Worm (Caenorhabditis elegans): ENCODE results near the gene srw-145.

Gene srw-145

ce11 chrV:13898356-13898755, 38.6 kb upstream of the srw-145 start, which contains the start of gene cyp-35C1:
TSS of gene cyp-35C1 (minus strand) at chrV:13898487.
- TF ChIP-seq attf-6 (GFP tag; IDR thresholded peaks at IDR 0.05), result no peak
- no peak for TF ChIP-seq hrde-1 (tag; optimal IDR thresholded peaks at IDR 0.05; ENCODE audit: borderline replicate concordance)
- TF ChIP-seq atf-7 (tag; optimal IDR thresholded peaks at IDR 0.05), result no peak
- TF ChIP-seq nhr-80 (tag; optimal IDR thresholded peaks at IDR 0.05), result peak; percentile 24

ce11 chrV:13899213-13899612, 37.7 kb upstream of the srw-145 start, which contains the start of gene oac-3:
TSS of gene oac-3 (plus strand) at chrV:13899513.
- TF ChIP-seq fkh-3 (tag; optimal IDR thresholded peaks at IDR 0.05), result no peak
- TF ChIP-seq mes-4 (tag; optimal IDR thresholded peaks at IDR 0.05), result no peak
- TF ChIP-seq cebp-2 (GFP tag; IDR thresholded peaks at IDR 0.05), result no peak
- TF ChIP-seq K11D2.4 (GFP tag; IDR thresholded peaks at IDR 0.05), result no peak
- no peak for TF ChIP-seq ztf-18 (tag; optimal IDR thresholded peaks at IDR 0.05)
- no peak for TF ChIP-seq nhr-90 (tag; optimal IDR thresholded peaks at IDR 0.05)
- no peak for TF ChIP-seq egl-44 (GFP tag; IDR thresholded peaks at IDR 0.05)
- no peak for TF ChIP-seq repo-1 (tag; optimal IDR thresholded peaks at IDR 0.05)
- no peak for TF ChIP-seq hlh-26 (GFP tag; conservative IDR thresholded peaks at IDR 0.05)
- no peak for TF ChIP-seq ztf-6 (GFP tag; IDR thresholded peaks at IDR 0.05)
- no peak for TF ChIP-seq unc-130 (GFP tag; optimal IDR thresholded peaks at IDR 0.05)
- TF ChIP-seq nfya-2 (GFP tag; IDR thresholded peaks at IDR 0.05), result no peak
- TF ChIP-seq F22D6.2 (tag; optimal IDR thresholded peaks at IDR 0.05), result no peak
- no peak for TF ChIP-seq ceh-79 (tag; optimal IDR thresholded peaks at IDR 0.05)
- no peak for TF ChIP-seq F37B4.10 (GFP tag; IDR thresholded peaks at IDR 0.05)
- TF ChIP-seq hlh-12 (tag; optimal IDR thresholded peaks at IDR 0.05), result no peak
- TF ChIP-seq F57C9.4 (tag; optimal IDR thresholded peaks at IDR 0.05), result no peak
- no peak for TF ChIP-seq ccch-3 (GFP tag; optimal IDR thresholded peaks at IDR 0.05)

ce11 chrV:13902495-13902894, 34.5 kb upstream of the srw-145 start, which contains the start of gene C06B3.1:
TSS of gene C06B3.1 (plus strand) at chrV:13902795.
- TF ChIP-seq nhr-80 (tag; optimal IDR thresholded peaks at IDR 0.05) (no peak), madf-10 (tag; optimal IDR thresholded peaks at IDR 0.05) (no peak), sdz-38 (tag; optimal IDR thresholded peaks at IDR 0.05) (no peak)

- no peak for TF ChIP-seq sptf-2 (GFP tag; optimal IDR thresholded peaks at IDR 0.05)
- no peak for TF ChIP-seq hsf-1 (GFP tag; IDR thresholded peaks at IDR 0.05)
- TF ChIP-seq ztf-6 (GFP tag; IDR thresholded peaks at IDR 0.05), result no peak
- TF ChIP-seq rec-8 (tag; optimal IDR thresholded peaks at IDR 0.05), result no peak
- no peak for TF ChIP-seq ztf-3 (GFP tag; optimal IDR thresholded peaks at IDR 0.05)
- TF ChIP-seq D2030.7 (GFP tag; IDR thresholded peaks at IDR 0.05), result no peak
- no peak for TF ChIP-seq Y95B8A.8 (GFP tag; IDR thresholded peaks at IDR 0.05)
- TF ChIP-seq ztf-22 (GFP tag; optimal IDR thresholded peaks at IDR 0.05), result no peak
- no peak for TF ChIP-seq lin-26 (GFP tag; IDR thresholded peaks at IDR 0.05)
- no peak for TF ChIP-seq rpc-1 (optimal IDR thresholded peaks at IDR 0.05)
- no peak for TF ChIP-seq rpc-1 (tag; optimal IDR thresholded peaks at IDR 0.05)
- no peak for TF ChIP-seq Y56A3A.18 (GFP tag; IDR thresholded peaks at IDR 0.05)
- TF ChIP-seq dox-1 (GFP tag; IDR thresholded peaks at IDR 0.05), result no peak
These were observed 32.5 kb upstream of the srw-145 start, which contains the start of gene stdh-3 for ce11 chrV:13904446-13904845. TSS of gene stdh-3 (plus strand) at chrV:13904611.
